Worm (Caenorhabditis elegans): ENCODE data around the gene K12H6.5.

DNA sequence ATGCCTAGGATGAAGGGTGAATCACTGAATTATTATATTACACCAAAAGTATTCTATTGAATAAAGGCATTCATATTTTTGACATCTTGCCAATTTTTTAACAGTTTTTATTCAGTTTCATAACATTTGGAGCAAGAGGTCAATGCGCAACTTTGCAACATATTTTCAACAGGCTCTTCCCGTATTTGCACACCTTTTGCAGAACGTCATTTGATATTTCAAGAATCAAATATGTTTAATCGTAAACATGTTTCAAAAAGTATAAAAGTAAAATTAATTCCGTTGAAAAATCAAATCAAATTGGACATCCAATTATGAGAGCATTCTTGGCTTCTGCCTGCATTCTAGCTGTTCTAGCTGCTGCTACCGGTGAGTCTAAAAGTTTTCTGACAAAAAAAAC lies 41.7 kb upstream of the K12H6.5 start, which contains the start of gene Y110A2AL.2:
- TF ChIP-seq B0035.1 (tag; optimal IDR thresholded peaks at IDR 0.05) (no peak), sea-2 (GFP tag; IDR thresholded peaks at IDR 0.05) (no peak), ets-4 (GFP tag; optimal IDR thresholded peaks at IDR 0.05) (no peak), ama-1 (optimal IDR thresholded peaks at IDR 0.05) (no peak), ama-1 (GFP tag; optimal IDR thresholded peaks at IDR 0.05) (no peak), repo-1 (tag; optimal IDR thresholded peaks at IDR 0.05) (no peak), rcor-1 (GFP tag; IDR thresholded peaks at IDR 0.05) (no peak), F49E8.2 (tag; optimal IDR thresholded peaks at IDR 0.05; ENCODE audit: insufficient read depth) (no peak), sdz-38 (tag; optimal IDR thresholded peaks at IDR 0.05) (no peak), bed-2 (GFP tag; IDR thresholded peaks at IDR 0.05) (no peak)

Data from whole organism, young adult.